Worm (Caenorhabditis elegans) whole organism, L4 larva: Measurements from ENCODE around the gene F44E5.15.

Experiments
- D1046.2 ChIP-seq: fragments of 200-800 bp; sonication (Bioruptor generic); IDR thresholded peaks from 2 replicates; pipeline ENCODE4 v1.3.6; 2022; ENCODE audit warnings: missing genetic modification characterization, missing compliant biosample characterization
- F37D6.2 ChIP-seq: sonication (generic microtip); optimal IDR thresholded peaks from 2 replicates; lab custom pipeline; 2016; ENCODE audit warnings: mild to moderate bottlenecking, missing genetic modification characterization, missing compliant biosample characterization
- T20F7.1 ChIP-seq: fragments of 200-800 bp; sonication (Bioruptor generic); optimal IDR thresholded peaks from 2 replicates; lab custom pipeline; 2018; ENCODE audit warnings: mild to moderate bottlenecking, missing genetic modification characterization, missing compliant biosample characterization
- ZK546.5 ChIP-seq, 2 experiments: sonication (generic microtip); optimal IDR thresholded peaks; 2 replicates each; lab custom pipeline; 2017; ENCODE audit warnings: missing biosample characterization in 2 of 2, missing genetic modification characterization in 2 of 2
- aha-1 ChIP-seq: fragments of 150-350 bp; peaks from one replicate; lab custom pipeline; 2014; ENCODE audit warnings: missing biosample characterization, missing genetic modification characterization
- ama-1 ChIP-seq: fragments of 150-350 bp; optimal IDR thresholded peaks from 2 replicates; lab custom pipeline; 2014; ENCODE audit warnings: inconsistent platforms, mixed read lengths
- arid-1 ChIP-seq: fragments of 200-800 bp; sonication (Bioruptor generic); conservative IDR thresholded peaks from 2 replicates; pipeline ENCODE4 v1.3.6; 2022; ENCODE audit warnings: missing genetic modification reagents, missing genetic modification characterization, missing compliant biosample characterization
- attf-4 ChIP-seq: sonication (generic microtip); optimal IDR thresholded peaks from 3 replicates; lab custom pipeline; 2017; ENCODE audit warnings: missing biosample characterization, missing genetic modification characterization
- ces-1 ChIP-seq: fragments of 150-350 bp; sonication (generic microtip); optimal IDR thresholded peaks from 4 replicates; lab custom pipeline; 2014; ENCODE audit warnings: missing biosample characterization, missing genetic modification reagents, missing genetic modification characterization
- daf-12 ChIP-seq: fragments of 150-350 bp; optimal IDR thresholded peaks from 2 replicates; lab custom pipeline; 2014; ENCODE audit warnings: missing biosample characterization, missing genetic modification reagents, missing genetic modification characterization
- daf-16 ChIP-seq, 3 experiments: sonication (generic microtip); optimal IDR thresholded peaks; 2 replicates each; lab custom pipeline; 2016 to 2017; ENCODE audit warnings: missing genetic modification characterization in 3 of 3, missing genetic modification reagents in 3 of 3, mild to moderate bottlenecking in 2 of 3, missing compliant biosample characterization in 2 of 3, missing biosample characterization in 1 of 3, moderate library complexity in 1 of 3
- dmd-6 ChIP-seq: fragments of 200-800 bp; sonication (Bioruptor generic); IDR thresholded peaks from 2 replicates; pipeline ENCODE4 v1.3.6; 2022; ENCODE audit warnings: missing genetic modification reagents, missing genetic modification characterization, missing compliant biosample characterization
- duxl-1 ChIP-seq: sonication (generic microtip); optimal IDR thresholded peaks from 2 replicates; lab custom pipeline; 2016; ENCODE audit warnings: mild to moderate bottlenecking, missing genetic modification characterization, moderate library complexity, missing compliant biosample characterization; ENCODE audit not compliant: poor library complexity
- dve-1 ChIP-seq: sonication (generic microtip); optimal IDR thresholded peaks from 2 replicates; lab custom pipeline; 2017; ENCODE audit warnings: antibody characterized with exemption, mild to moderate bottlenecking, missing genetic modification characterization, missing compliant biosample characterization; ENCODE audit not compliant: insufficient read depth
- fkh-10 ChIP-seq: fragments of 150-350 bp; optimal IDR thresholded peaks from 2 replicates; lab custom pipeline; 2014; ENCODE audit warnings: missing biosample characterization, missing genetic modification reagents, missing genetic modification characterization
- hlh-11 ChIP-seq: fragments of 200-800 bp; sonication (Bioruptor generic); optimal IDR thresholded peaks from 2 replicates; lab custom pipeline; 2018; ENCODE audit warnings: mild to moderate bottlenecking, missing genetic modification characterization, missing compliant biosample characterization
- hmg-1.1 ChIP-seq: fragments of 200-800 bp; sonication (Bioruptor generic); IDR thresholded peaks from 2 replicates; pipeline ENCODE4 v1.3.6; 2022; ENCODE audit warnings: missing genetic modification reagents, missing genetic modification characterization, missing compliant biosample characterization
- lin-38 ChIP-seq: fragments of 200-800 bp; sonication (Bioruptor generic); IDR thresholded peaks from 2 replicates; pipeline ENCODE4 v1.3.6; 2022; ENCODE audit warnings: missing genetic modification reagents, missing genetic modification characterization, missing compliant biosample characterization
- lir-3 ChIP-seq: sonication (generic microtip); optimal IDR thresholded peaks from 2 replicates; lab custom pipeline; 2016; ENCODE audit warnings: mild to moderate bottlenecking, missing genetic modification characterization, missing compliant biosample characterization
- mes-2 ChIP-seq: sonication (generic microtip); optimal IDR thresholded peaks from 2 replicates; lab custom pipeline; 2016; ENCODE audit warnings: missing genotype, mild to moderate bottlenecking, missing genetic modification characterization, missing compliant biosample characterization; ENCODE audit not compliant: poor library complexity, severe bottlenecking
- mxl-2 ChIP-seq: fragments of 200-800 bp; sonication (Bioruptor generic); conservative IDR thresholded peaks from 2 replicates; pipeline ENCODE4 v1.3.6; 2022; ENCODE audit warnings: missing genetic modification reagents, missing genetic modification characterization, missing compliant biosample characterization
- nhr-102 ChIP-seq: sonication (generic microtip); optimal IDR thresholded peaks from 2 replicates; lab custom pipeline; 2016; ENCODE audit warnings: mild to moderate bottlenecking, missing genetic modification characterization, moderate library complexity, missing compliant biosample characterization
- nhr-28 ChIP-seq: fragments of 150-350 bp; optimal IDR thresholded peaks from 2 replicates; lab custom pipeline; 2014; ENCODE audit warnings: missing biosample characterization, missing genetic modification characterization
- nhr-42 ChIP-seq: fragments of 200-800 bp; sonication (Bioruptor generic); IDR thresholded peaks from 2 replicates; pipeline ENCODE4 v1.3.6; 2022; ENCODE audit warnings: missing genetic modification characterization, missing compliant biosample characterization
- pha-4 ChIP-seq, 2 experiments: fragments of 150-350 bp in 1 of 2; fragments of 200-800 bp in 1 of 2; sonication (Bioruptor generic) in 1 of 2; IDR thresholded peaks in 1 of 2; optimal IDR thresholded peaks in 1 of 2; 2 replicates each; pipeline versions ENCODE4 v1.3.6 to Lab custom; 2014 to 2022; ENCODE audit warnings: missing genetic modification characterization in 2 of 2, missing genetic modification reagents in 2 of 2, missing biosample characterization in 1 of 2, missing compliant biosample characterization in 1 of 2
- rbr-2 ChIP-seq: sonication (generic microtip); optimal IDR thresholded peaks from 2 replicates; lab custom pipeline; 2016; ENCODE audit warnings: missing genotype, missing genetic modification characterization, missing compliant biosample characterization
- set-16 ChIP-seq: fragments of 200-800 bp; sonication (Bioruptor generic); IDR thresholded peaks from 2 replicates; pipeline ENCODE4 v1.3.6; 2022; ENCODE audit warnings: missing genetic modification reagents, missing genetic modification characterization, missing compliant biosample characterization
- snpc-1.2 ChIP-seq: fragments of 200-800 bp; sonication (Bioruptor generic); IDR thresholded peaks from 2 replicates; pipeline ENCODE4 v1.3.6; 2022; ENCODE audit warnings: missing genetic modification reagents, missing genetic modification characterization, missing compliant biosample characterization
- spr-1 ChIP-seq: sonication (generic microtip); optimal IDR thresholded peaks from 2 replicates; lab custom pipeline; 2016; ENCODE audit warnings: mild to moderate bottlenecking, missing genetic modification characterization, missing compliant biosample characterization
- tag-97 ChIP-seq: fragments of 200-800 bp; sonication (Bioruptor generic); IDR thresholded peaks from 2 replicates; pipeline ENCODE4 v1.3.6; 2022; ENCODE audit warnings: missing genetic modification characterization, missing compliant biosample characterization
- tra-1 ChIP-seq: fragments of 200-800 bp; sonication (Bioruptor generic); IDR thresholded peaks from 2 replicates; pipeline ENCODE4 v1.3.6; 2022; ENCODE audit warnings: missing genetic modification reagents, missing genetic modification characterization, missing compliant biosample characterization
- unc-130 ChIP-seq: sonication (generic microtip); optimal IDR thresholded peaks from 2 replicates; lab custom pipeline; 2016; ENCODE audit warnings: missing genetic modification reagents, missing genetic modification characterization, missing compliant biosample characterization
- vab-7 ChIP-seq: fragments of 200-800 bp; sonication (Bioruptor generic); IDR thresholded peaks from 2 replicates; pipeline ENCODE4 v1.3.6; 2022; ENCODE audit warnings: missing genetic modification reagents, missing genetic modification characterization, missing compliant biosample characterization
- zfp-3 ChIP-seq: fragments of 200-800 bp; sonication (Bioruptor generic); conservative IDR thresholded peaks from 2 replicates; pipeline ENCODE4 v1.3.6; 2022; ENCODE audit warnings: missing genetic modification reagents, missing genetic modification characterization, missing compliant biosample characterization
- ztf-7 ChIP-seq: fragments of 150-350 bp; optimal IDR thresholded peaks from 2 replicates; lab custom pipeline; 2014; ENCODE audit warnings: missing biosample characterization, missing genetic modification characterization

Gene F44E5.15

DNA sequence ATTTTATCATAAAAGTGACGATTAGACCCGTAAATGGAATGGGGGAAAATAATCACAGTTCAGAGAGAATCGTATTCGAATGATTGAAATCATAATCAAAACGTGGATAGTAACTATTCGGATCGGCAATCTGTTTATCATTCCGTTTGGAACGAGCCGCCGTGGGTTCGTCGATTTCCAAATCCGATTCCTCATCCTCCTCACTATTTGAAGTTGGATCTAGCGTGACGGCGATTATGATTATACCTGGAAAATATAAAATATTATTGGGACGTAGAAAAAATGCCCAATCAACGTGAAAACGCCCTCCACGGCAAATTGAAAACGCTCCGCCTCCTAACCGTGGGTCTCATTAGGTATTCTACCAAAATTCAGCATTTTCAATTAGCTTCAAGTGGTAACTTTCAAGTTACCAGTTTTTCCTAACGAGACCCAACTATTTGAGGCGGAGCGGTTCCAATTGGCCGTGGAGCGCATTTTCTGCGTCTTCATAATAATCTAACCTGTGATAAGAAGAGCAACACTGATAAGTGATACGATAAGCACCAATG lies 41.2 kb upstream of the F44E5.15 start:
- TF ChIP-seq snpc-1.2 (GFP tag; lab: Robert Waterston, UW): no peak
- TF ChIP-seq set-16: no peak
- TF ChIP-seq hlh-11 (tag; lab: Kevin White, UChicago): peak; percentile 32
- peak; percentile 16 for TF ChIP-seq dve-1 (tag; lab: Kevin White, UChicago)
- TF ChIP-seq tra-1 (GFP tag; lab: Robert Waterston, UW): 0 out of 2 replicates have a peak, but pooled peaks have one; percentile 13
- peak; percentile 51 for TF ChIP-seq ama-1 (lab: Kevin White, UChicago)
- TF ChIP-seq dmd-6 (GFP tag; lab: Robert Waterston, UW): peak; percentile 35
- no peak for TF ChIP-seq nhr-28 (tag; lab: Kevin White, UChicago)
- peak; percentile 65 for TF ChIP-seq lin-38 (GFP tag; lab: Robert Waterston, UW)
- 0 out of 2 replicates have a peak, but pooled peaks have one; percentile 17 for TF ChIP-seq D1046.2
- TF ChIP-seq daf-12 (tag; lab: Kevin White, UChicago): no peak
- TF ChIP-seq daf-16 (GFP tag; optimal IDR thresholded peaks at IDR 0.05; lab: Kevin White, UChicago): no peak
- peak; percentile 35 for TF ChIP-seq daf-16 (tag; optimal IDR thresholded peaks at IDR 0.05; lab: Kevin White, UChicago)
- TF ChIP-seq aha-1 (tag; lab: Kevin White, UChicago): peak; percentile 81
- peak; percentile 2 for TF ChIP-seq T20F7.1
- peak; percentile 11 for TF ChIP-seq mes-2 (tag; lab: Kevin White, UChicago)
- 0 out of 2 replicates have a peak, but pooled peaks have one; percentile 51 for TF ChIP-seq nhr-42
- peak; percentile 21 for TF ChIP-seq rbr-2 (tag; lab: Kevin White, UChicago)
- 0 out of 2 replicates have a peak, but pooled peaks have one; percentile 29 for TF ChIP-seq pha-4 (GFP tag; IDR thresholded peaks at IDR 0.05; lab: Robert Waterston, UW)
- no peak for TF ChIP-seq pha-4 (tag; optimal IDR thresholded peaks at IDR 0.05; lab: Kevin White, UChicago)
- no peak for TF ChIP-seq vab-7
- peak; percentile 69 for TF ChIP-seq duxl-1 (tag; lab: Kevin White, UChicago)
- 0 out of 2 replicates have a peak, but pooled peaks have one; percentile 23 for TF ChIP-seq arid-1
- TF ChIP-seq unc-130 (GFP tag; lab: Kevin White, UChicago): no peak
- peak; percentile 67 for TF ChIP-seq nhr-102 (tag; lab: Kevin White, UChicago)
- TF ChIP-seq spr-1: peak; percentile 82
- 0 out of 2 replicates have a peak, but pooled peaks have one; percentile 32 for TF ChIP-seq mxl-2 (GFP tag; lab: Robert Waterston, UW)
- TF ChIP-seq fkh-10 (GFP tag; lab: Kevin White, UChicago): no peak
- TF ChIP-seq zfp-3 (GFP tag; lab: Robert Waterston, UW): peak; percentile 78; the same call in 1 of the 2 replicates

DNA sequence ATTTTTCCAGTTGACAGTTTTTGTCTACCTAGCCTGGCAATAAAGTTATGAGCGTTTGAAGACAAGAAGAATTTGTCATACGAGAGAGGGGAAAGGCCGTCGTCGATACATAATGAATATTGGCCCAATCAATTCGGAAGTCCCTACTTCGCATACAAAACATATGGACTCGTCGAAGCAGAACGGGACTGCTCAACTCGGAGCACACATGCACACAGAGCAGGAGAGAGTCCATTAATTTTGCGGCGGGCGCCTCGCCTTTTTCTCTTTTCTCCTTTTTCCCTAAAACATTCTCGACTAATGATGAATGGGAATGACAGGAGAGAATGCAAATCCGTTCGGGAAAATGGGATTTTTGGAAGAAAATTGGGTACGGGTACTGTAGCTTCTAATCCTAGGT lies 40.0 kb upstream of the F44E5.15 start, which contains the start of gene F13D12.8:
F13D12.8 (minus strand) TSS at position 82 of the 400 bp plus-strand sequence.
- TF ChIP-seq ces-1 (GFP tag; lab: Kevin White, UChicago): no peak
- 0 out of 2 replicates have a peak, but pooled peaks have one; percentile 19 for TF ChIP-seq hmg-1.1

DNA sequence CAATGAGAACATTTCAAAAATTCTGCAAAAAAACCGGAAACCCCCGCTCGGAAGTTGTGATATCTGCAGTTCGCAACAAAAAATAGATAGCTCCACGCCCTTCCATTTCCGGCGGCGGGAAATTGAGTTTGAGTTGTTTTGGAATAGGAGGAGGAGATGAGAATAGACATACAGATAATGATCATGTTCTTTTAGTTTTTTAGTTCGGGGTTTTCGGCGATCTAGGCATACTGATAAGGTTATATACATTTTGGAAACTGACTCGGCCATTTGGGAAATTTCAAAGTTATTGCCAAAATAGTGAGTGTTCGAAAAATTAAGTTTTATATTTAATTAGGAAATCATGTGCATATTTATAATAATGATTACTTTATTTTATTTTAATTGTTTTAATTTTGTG lies 38.6 kb upstream of the F44E5.15 start:
- TF ChIP-seq ZK546.5 (tag; optimal IDR thresholded peaks at IDR 0.05; lab: Kevin White, UChicago): no peak
- TF ChIP-seq lir-3 (tag; lab: Kevin White, UChicago): no peak
- TF ChIP-seq tag-97: no peak
- TF ChIP-seq ztf-7 (tag; lab: Kevin White, UChicago): no peak
- no peak for TF ChIP-seq attf-4 (tag; lab: Kevin White, UChicago)
- TF ChIP-seq fkh-10 (GFP tag; lab: Kevin White, UChicago): no peak
- TF ChIP-seq F37D6.2 (tag; lab: Kevin White, UChicago): no peak
- TF ChIP-seq, all 104 proteins: peak for 0
